Fruit fly (Drosophila melanogaster) whole organism, embryonic: Measurements from ENCODE around the gene Dap160.

ENCODE experiments used
- CG13287 ChIP-seq: fragments of 200-800 bp; sonication (Bioruptor generic); IDR thresholded peaks from 2 replicates; pipeline ENCODE4 v1.3.6; 2022; ENCODE audit warnings: missing biosample characterization, missing genetic modification characterization; ENCODE audit not compliant: partially characterized antibody
- CG13296 ChIP-seq: fragments of 200-800 bp; sonication (Bioruptor generic); optimal IDR thresholded peaks from 3 replicates; lab custom pipeline; 2018; ENCODE audit warnings: missing biosample characterization, mild to moderate bottlenecking, missing genetic modification characterization
- CG30403 ChIP-seq: fragments of 200-800 bp; sonication (Bioruptor generic); optimal IDR thresholded peaks from 3 replicates; lab custom pipeline; 2016; ENCODE audit warnings: missing biosample characterization, missing genetic modification characterization
- CG7786 ChIP-seq: fragments of 200-800 bp; sonication (Bioruptor generic); optimal IDR thresholded peaks from 2 replicates; lab custom pipeline; 2016; ENCODE audit warnings: missing biosample characterization, missing genetic modification characterization
- Elba2 ChIP-seq: fragments of 200-800 bp; sonication (Bioruptor generic); optimal IDR thresholded peaks from 3 replicates; lab custom pipeline; 2016; ENCODE audit warnings: missing biosample characterization, missing genetic modification characterization
- luna ChIP-seq: fragments of 200-800 bp; sonication (Bioruptor generic); optimal IDR thresholded peaks from 2 replicates; lab custom pipeline; 2016; ENCODE audit warnings: missing biosample characterization, missing genetic modification characterization
- nmo ChIP-seq: fragments of 200-800 bp; sonication (Bioruptor generic); optimal IDR thresholded peaks from 2 replicates; lab custom pipeline; 2018; ENCODE audit warnings: missing biosample characterization, mild to moderate bottlenecking, missing genetic modification characterization, moderate library complexity
- pum ChIP-seq: fragments of 200-800 bp; sonication (Bioruptor generic); optimal IDR thresholded peaks from 2 replicates; lab custom pipeline; 2016; ENCODE audit warnings: missing biosample characterization, missing genetic modification characterization
- wek ChIP-seq: fragments of 200-800 bp; sonication (Bioruptor generic); optimal IDR thresholded peaks from 3 replicates; lab custom pipeline; 2018; ENCODE audit warnings: missing biosample characterization, mild to moderate bottlenecking, missing genetic modification characterization, moderate library complexity
- zf30C ChIP-seq: fragments of 200-800 bp; sonication (Bioruptor generic); optimal IDR thresholded peaks from 3 replicates; lab custom pipeline; 2018; ENCODE audit warnings: missing biosample characterization, mild to moderate bottlenecking, missing genetic modification characterization

dm6 chr2L:21141714-21142500, at the start of gene Dap160:
- TF ChIP-seq CG7786 = no peak
- TF ChIP-seq wek = no peak
- no peak for TF ChIP-seq nmo (GFP tag; lab: Kevin White, UChicago)
- no peak for TF ChIP-seq zf30C (GFP tag; lab: Kevin White, UChicago)
- TF ChIP-seq luna (GFP tag; lab: Kevin White, UChicago) = no peak
- TF ChIP-seq CG13287 = peak; percentile 77
- no peak for TF ChIP-seq pum (GFP tag; lab: Kevin White, UChicago)
- TF ChIP-seq CG13296 = no peak
- TF ChIP-seq CG30403 (GFP tag; lab: Kevin White, UChicago) = no peak
- TF ChIP-seq Elba2 (GFP tag; lab: Kevin White, UChicago) = no peak
